Worm (Caenorhabditis elegans): ENCODE measurements around the gene ndc-80.

ndc-80 gene

DNA sequence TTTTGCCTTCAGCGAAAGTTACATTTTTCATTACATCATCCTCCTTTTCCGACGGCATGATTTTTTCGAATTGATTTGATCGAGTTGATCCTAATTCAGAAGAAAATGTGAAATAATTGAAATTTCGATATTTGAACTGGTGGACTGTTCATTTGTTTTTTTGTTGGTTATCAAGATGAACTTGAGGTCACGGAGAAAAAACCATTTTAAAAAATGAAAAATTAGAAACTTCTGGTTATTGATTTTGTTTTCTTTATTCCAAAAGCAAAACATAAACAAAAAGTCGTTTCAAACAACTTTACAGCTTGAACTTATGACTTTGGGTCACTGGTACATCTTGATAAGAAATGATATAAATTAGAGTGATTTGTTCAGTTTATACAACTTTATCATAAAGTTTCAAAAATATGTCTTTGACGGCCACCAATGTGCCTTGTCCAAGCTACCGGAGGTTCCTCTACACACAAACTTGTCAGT, 10.9 kb upstream of the ndc-80 start, which contains the start of the genes ttbk-4 and W01B6.4:
Gene ttbk-4, minus strand, starts transcription at position 101 of the 477 bp plus-strand sequence.
Gene W01B6.4, plus strand, starts transcription at position 427 of the 477 bp plus-strand sequence.
- TF ChIP-seq unc-98 (GFP tag; IDR thresholded peaks at IDR 0.05) = no peak

DNA sequence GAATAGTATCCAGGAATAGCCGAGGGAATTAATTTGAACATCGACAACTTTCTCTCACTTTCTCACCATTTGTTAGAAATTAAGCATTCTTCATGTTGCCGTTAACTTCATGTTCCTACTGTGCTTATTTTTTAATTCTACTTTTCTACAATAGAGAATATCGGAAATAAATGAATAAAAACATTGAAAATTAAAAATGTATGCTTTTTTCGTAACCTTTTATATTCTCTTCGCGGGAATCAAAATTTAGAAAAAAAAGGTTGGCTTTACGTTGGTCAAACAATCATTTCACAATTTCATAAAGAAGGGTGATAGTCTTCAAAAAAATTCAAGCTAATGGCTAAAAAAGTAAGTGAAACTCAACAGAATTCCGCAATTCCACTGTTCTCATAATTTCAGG, 10.0 kb upstream of the ndc-80 start, which contains the start of gene W01B6.5:
Gene W01B6.5, plus strand, starts transcription at position 301 of the 400 bp plus-strand sequence.
- no peak for TF ChIP-seq efl-1 (optimal IDR thresholded peaks at IDR 0.05)
- peak in 1 of 2 experiments; percentile 40 for TF ChIP-seq efl-1 (GFP tag; optimal IDR thresholded peaks at IDR 0.05 in 1 of 2)
- TF ChIP-seq nhr-90 (tag; optimal IDR thresholded peaks at IDR 0.05; ENCODE audit: poor library complexity) = no peak

DNA sequence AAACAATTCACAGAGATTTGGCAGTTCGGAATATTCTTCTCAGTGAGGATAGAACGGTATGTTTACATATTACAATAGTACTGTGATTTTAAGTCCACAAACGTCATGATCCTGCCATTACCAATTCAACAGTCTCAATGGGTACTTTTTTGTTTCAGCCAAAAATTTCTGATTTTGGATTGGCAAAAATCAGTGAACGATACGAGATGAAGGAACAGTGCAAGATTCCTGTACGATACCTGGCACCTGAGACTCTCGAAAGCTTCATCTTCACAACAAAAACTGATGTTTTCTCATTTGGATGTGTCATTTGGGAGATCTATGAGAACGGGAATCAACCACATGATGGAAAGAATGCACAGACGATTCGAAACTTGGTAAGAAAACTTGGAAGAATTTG, 7.9 kb upstream of the ndc-80 start:
- TF ChIP-seq nhr-28 (tag; optimal IDR thresholded peaks at IDR 0.05) (no peak), xbp-1 (tag; optimal IDR thresholded peaks at IDR 0.05) (no peak), tlp-1 (tag; optimal IDR thresholded peaks at IDR 0.05) (no peak), aha-1 (tag; optimal IDR thresholded peaks at IDR 0.05) (no peak), aly-2 (tag; optimal IDR thresholded peaks at IDR 0.05) (no peak), efl-1 (optimal IDR thresholded peaks at IDR 0.05) (no peak), efl-1 (GFP tag; optimal IDR thresholded peaks at IDR 0.05 in 1 of 2) (no peak), nhr-237 (tag; optimal IDR thresholded peaks at IDR 0.05) (no peak), lin-15B (tag; optimal IDR thresholded peaks at IDR 0.05) (no peak), swsn-7 (tag; optimal IDR thresholded peaks at IDR 0.05) (no peak), tbx-2 (tag; optimal IDR thresholded peaks at IDR 0.05) (no peak), fkh-8 (tag; optimal IDR thresholded peaks at IDR 0.05) (no peak), ama-1 (optimal IDR thresholded peaks at IDR 0.05) (no peak)

ce11 chrIV:10080816-10081215, 5.1 kb upstream of the ndc-80 start, which contains the start of gene W01B6.6:
TSS of gene W01B6.6 (plus strand) at chrIV:10081116.
- no peak for TF ChIP-seq nhr-85 (tag)
- no peak for TF ChIP-seq fkh-8 (tag; optimal IDR thresholded peaks at IDR 0.05)

ce11 chrIV:10084323-10084959, 1.5 kb upstream of the ndc-80 start, which contains the start of gene W01B6.8:
TSS of gene W01B6.8 (minus strand) at chrIV:10084373.
- TF ChIP-seq pax-3 (tag; optimal IDR thresholded peaks at IDR 0.05) (no peak), sptf-1 (tag; optimal IDR thresholded peaks at IDR 0.05) (no peak), swsn-7 (tag; optimal IDR thresholded peaks at IDR 0.05) (no peak), nhr-85 (tag) (no peak), ets-5 (GFP tag; IDR thresholded peaks at IDR 0.05) (no peak), nhr-90 (tag; optimal IDR thresholded peaks at IDR 0.05; ENCODE audit: poor library complexity) (no peak), dsc-1 (tag; optimal IDR thresholded peaks at IDR 0.05) (no peak), lin-35 (GFP tag; optimal IDR thresholded peaks at IDR 0.05) (no peak), zag-1 (tag; optimal IDR thresholded peaks at IDR 0.05) (no peak), fos-1 (tag; optimal IDR thresholded peaks at IDR 0.05) (no peak), ceh-8 (GFP tag; optimal IDR thresholded peaks at IDR 0.05) (peak; percentile 83), nhr-20 (tag; optimal IDR thresholded peaks at IDR 0.05) (no peak), hpl-2 (GFP tag; optimal IDR thresholded peaks at IDR 0.05) (no peak), efl-1 (optimal IDR thresholded peaks at IDR 0.05) (no peak), efl-1 (GFP tag; optimal IDR thresholded peaks at IDR 0.05 in 1 of 2) (peak in 1 of 2 experiments; percentile 81), ceh-82 (tag; optimal IDR thresholded peaks at IDR 0.05) (no peak)

DNA sequence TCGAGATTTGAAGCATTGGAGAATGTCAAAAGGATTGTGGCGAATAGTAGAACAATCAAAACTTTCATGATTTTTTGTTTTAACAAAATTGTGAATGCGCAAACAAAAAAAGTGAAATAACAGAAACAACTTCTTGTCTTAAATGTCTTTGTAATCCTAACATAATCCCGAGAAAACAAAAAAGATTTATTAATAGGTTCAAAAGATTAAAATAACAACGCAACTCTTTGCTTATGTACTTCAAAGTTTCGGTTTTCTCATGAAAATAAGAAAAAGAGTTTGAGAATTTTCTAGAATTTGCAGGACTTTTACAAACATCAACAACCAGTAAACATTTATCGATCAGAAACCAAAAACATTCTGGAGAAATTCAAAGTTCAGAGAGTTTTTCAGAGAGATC, 3.8 kb downstream of the ndc-80 start, which contains the start of gene ttr-39:
Gene ttr-39, minus strand, starts transcription at position 101 of the 400 bp plus-strand sequence.
- TF ChIP-seq pag-3 (tag; optimal IDR thresholded peaks at IDR 0.05; ENCODE audit: borderline replicate concordance, insufficient read depth) = no peak
- TF ChIP-seq mab-9 (GFP tag; IDR thresholded peaks at IDR 0.05) = 0 out of 2 replicates have a peak, but pooled peaks have one; percentile 21

ce11 chrIV:10090358-10090757, 4.4 kb downstream of the ndc-80 start, which contains the start of gene ttbk-5:
TSS of gene ttbk-5 (plus strand) at chrIV:10090658.
- TF ChIP-seq unc-86 (tag; optimal IDR thresholded peaks at IDR 0.05) = no peak
- TF ChIP-seq sptf-1 (tag; optimal IDR thresholded peaks at IDR 0.05) = no peak
- no peak for TF ChIP-seq vab-15 (tag; optimal IDR thresholded peaks at IDR 0.05)
- TF ChIP-seq nhr-47 (tag; optimal IDR thresholded peaks at IDR 0.05) = no peak
- no peak for TF ChIP-seq C04F5.9 (tag; optimal IDR thresholded peaks at IDR 0.05)
- no peak for TF ChIP-seq alr-1 (tag; optimal IDR thresholded peaks at IDR 0.05; ENCODE audit: borderline replicate concordance)
- no peak for TF ChIP-seq efl-1 (optimal IDR thresholded peaks at IDR 0.05)
- TF ChIP-seq efl-1 (GFP tag; optimal IDR thresholded peaks at IDR 0.05 in 1 of 2) = no peak
- no peak for TF ChIP-seq hlh-17 (GFP tag; optimal IDR thresholded peaks at IDR 0.05; ENCODE audit: borderline replicate concordance)
- no peak for TF ChIP-seq nhr-90 (tag; optimal IDR thresholded peaks at IDR 0.05; ENCODE audit: poor library complexity)
- no peak for TF ChIP-seq nhr-237 (tag; optimal IDR thresholded peaks at IDR 0.05)
- TF ChIP-seq C34B4.2 (tag; optimal IDR thresholded peaks at IDR 0.05) = no peak
- no peak for TF ChIP-seq nhr-11 (tag; optimal IDR thresholded peaks at IDR 0.05)
- TF ChIP-seq pqm-1 (tag; optimal IDR thresholded peaks at IDR 0.05) = no peak
- TF ChIP-seq lsy-2 (tag; optimal IDR thresholded peaks at IDR 0.05) = no peak
